Worm (Caenorhabditis elegans): ENCODE measurements around the gene dhgd-1.

ce11 chrII:11547254-11547687 lies 4.6 kb downstream of the dhgd-1 start, which contains the start of gene F54D5.7:
- TF ChIP-seq fkh-10 (GFP tag; optimal IDR thresholded peaks at IDR 0.05) = no peak
- TF ChIP-seq unc-3 (GFP tag; conservative IDR thresholded peaks at IDR 0.05) = no peak
- no peak for TF ChIP-seq unc-3 (tag; optimal IDR thresholded peaks at IDR 0.05)
- no peak for TF ChIP-seq Y22D7AL.16 (tag; optimal IDR thresholded peaks at IDR 0.05)
- no peak for TF ChIP-seq che-1 (tag; optimal IDR thresholded peaks at IDR 0.05)
- TF ChIP-seq dve-1 (tag; optimal IDR thresholded peaks at IDR 0.05) = no peak
- TF ChIP-seq npax-4 (tag; optimal IDR thresholded peaks at IDR 0.05) = no peak
- no peak for TF ChIP-seq madf-2 (tag; optimal IDR thresholded peaks at IDR 0.05)
- no peak for TF ChIP-seq pag-3 (tag; optimal IDR thresholded peaks at IDR 0.05; ENCODE audit: borderline replicate concordance)
- no peak for TF ChIP-seq nhr-11 (tag; optimal IDR thresholded peaks at IDR 0.05)
- peak; percentile 79 for TF ChIP-seq ama-1 (optimal IDR thresholded peaks at IDR 0.05)

Data from whole organism, late embryonic.